Worm (Caenorhabditis elegans) whole organism, mixed stage, embryonic: Measurements from ENCODE around the gene fbxb-1.

Source experiments
- M03D4.4 ChIP-seq: sonication (generic microtip); optimal IDR thresholded peaks from 2 replicates; lab custom pipeline; 2017; ENCODE audit warnings: mild to moderate bottlenecking, missing genetic modification characterization, missing compliant biosample characterization
- lin-13 ChIP-seq: fragments of 150-350 bp; optimal IDR thresholded peaks from 2 replicates; lab custom pipeline; 2014; ENCODE audit warnings: missing biosample characterization, missing genetic modification characterization
- lsy-2 ChIP-seq: fragments of 150-350 bp; optimal IDR thresholded peaks from 2 replicates; lab custom pipeline; 2014; ENCODE audit warnings: missing biosample characterization, missing genetic modification characterization
- pha-4 ChIP-seq: fragments of 150-350 bp; optimal IDR thresholded peaks from 2 replicates; lab custom pipeline; 2018; ENCODE audit warnings: missing biosample characterization, missing genetic modification reagents, missing genetic modification characterization
- unc-62 ChIP-seq: fragments of 150-350 bp; optimal IDR thresholded peaks from 2 replicates; lab custom pipeline; 2014; ENCODE audit warnings: missing biosample characterization, missing genetic modification reagents, missing genetic modification characterization
- ztf-11 ChIP-seq: fragments of 150-350 bp; optimal IDR thresholded peaks from 2 replicates; lab custom pipeline; 2014; ENCODE audit warnings: missing biosample characterization, missing genetic modification characterization

DNA sequence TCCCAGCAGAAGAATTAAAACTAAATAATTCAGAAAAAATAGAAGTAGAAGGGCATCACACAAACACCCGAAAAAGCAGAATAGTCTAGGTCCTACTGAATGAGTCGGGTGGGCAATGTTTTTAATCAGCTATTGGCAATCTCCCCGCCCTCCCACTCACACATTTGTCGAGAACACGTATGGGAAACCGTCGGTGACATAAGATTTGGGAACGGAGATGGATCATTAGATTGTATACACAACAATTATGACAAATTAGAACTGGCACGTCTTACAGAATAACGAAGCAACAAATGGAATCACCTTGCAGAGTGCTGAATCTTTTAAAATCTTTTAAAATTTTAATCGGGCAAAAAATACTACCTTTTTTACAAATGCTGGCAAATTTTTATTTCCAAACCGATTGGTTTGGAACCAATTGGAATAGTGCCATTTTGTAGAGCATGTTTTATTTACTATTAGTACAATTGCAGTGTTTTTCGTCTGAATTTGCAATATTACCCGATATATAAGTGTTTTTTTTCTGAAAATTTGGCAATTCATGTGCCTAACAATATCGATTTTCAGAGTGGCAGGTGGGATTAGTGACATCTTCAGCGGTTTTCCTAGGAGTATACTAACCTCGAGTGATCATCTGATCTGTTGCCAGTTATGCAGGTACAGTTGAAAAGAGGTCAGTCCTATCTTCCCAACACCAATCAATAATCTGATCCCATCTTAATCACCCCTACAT, 48.1 kb downstream of the fbxb-1 start, which contains the start of the genes F55C9.3 and fbxb-57:
- TF ChIP-seq lin-13 (tag; lab: Kevin White, UChicago) = no peak
- no peak for TF ChIP-seq lsy-2 (tag; lab: Kevin White, UChicago)
- no peak for TF ChIP-seq M03D4.4 (tag; lab: Kevin White, UChicago)
- no peak for TF ChIP-seq ztf-11 (tag; lab: Kevin White, UChicago)
- no peak for TF ChIP-seq pha-4 (tag; lab: Kevin White, UChicago)
- TF ChIP-seq unc-62 = no peak
